Fruit fly (Drosophila melanogaster): ENCODE data around the gene Eip78C.
A peak's percentile ranks its signal among the peaks of the same experiment; 100 is the strongest.

The Eip78C gene

DNA sequence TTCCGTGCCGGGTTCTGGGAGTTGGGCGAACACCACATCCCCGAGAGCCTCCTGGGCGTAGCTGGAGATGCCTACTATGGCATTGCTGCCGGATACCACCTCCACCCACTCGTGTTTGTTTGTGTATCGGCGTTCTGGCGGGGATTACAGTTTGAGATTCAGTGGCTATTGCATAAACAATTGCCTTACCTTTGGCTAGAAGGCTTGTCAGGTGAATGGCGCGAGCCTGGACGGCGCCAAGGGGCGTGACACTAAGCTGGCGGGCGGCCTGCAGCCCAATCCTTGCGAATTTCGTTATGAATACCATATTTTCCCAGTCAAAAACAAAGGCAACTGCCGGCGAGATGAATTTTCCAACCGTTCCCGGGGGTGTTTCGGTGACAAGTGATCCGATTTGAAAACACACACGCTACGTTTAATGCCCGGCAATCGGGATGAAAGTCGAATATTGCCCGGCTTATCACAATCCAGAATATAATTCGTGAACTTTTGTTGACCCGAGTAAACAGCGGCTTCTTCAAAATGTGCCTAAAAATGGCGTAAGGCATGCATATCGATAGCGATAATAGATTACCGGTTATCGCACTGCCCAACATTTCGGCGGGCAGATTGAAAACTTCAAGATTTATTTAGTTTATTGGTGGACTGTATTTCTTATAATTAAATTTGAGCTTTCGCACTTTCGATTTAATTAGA lies 54.7 kb downstream of the Eip78C start, which contains the start of gene ppl (continued):
- no peak for TF ChIP-seq dmrt99B (tag; optimal IDR thresholded peaks at IDR 0.05)
- TF ChIP-seq CG2875 (GFP tag; optimal IDR thresholded peaks at IDR 0.05), result no peak
- peak; percentile 36 for TF ChIP-seq CG15696 (tag; optimal IDR thresholded peaks at IDR 0.05)
- no peak for TF ChIP-seq CG8281 (tag; optimal IDR thresholded peaks at IDR 0.05)
- TF ChIP-seq Camta (GFP tag; optimal IDR thresholded peaks at IDR 0.05), result no peak
- no peak for TF ChIP-seq CG7786 (GFP tag; optimal IDR thresholded peaks at IDR 0.05)
- TF ChIP-seq CG16863 (GFP tag; optimal IDR thresholded peaks at IDR 0.05), result no peak
- TF ChIP-seq ken (GFP tag; IDR thresholded peaks at IDR 0.05), result no peak
- no peak for TF ChIP-seq CG42726 (GFP tag; IDR thresholded peaks at IDR 0.05; ENCODE audit: partially characterized antibody)
- TF ChIP-seq Mad (GFP tag; optimal IDR thresholded peaks at IDR 0.05), result no peak
- no peak for TF ChIP-seq fd3F (GFP tag; optimal IDR thresholded peaks at IDR 0.05)
- no peak for TF ChIP-seq BtbVII (GFP tag; optimal IDR thresholded peaks at IDR 0.05)
- no peak for TF ChIP-seq CG9215 (GFP tag; IDR thresholded peaks at IDR 0.05)
- TF ChIP-seq gce (GFP tag; IDR thresholded peaks at IDR 0.05), result no peak
- no peak for TF ChIP-seq HHEX (GFP tag; optimal IDR thresholded peaks at IDR 0.05)
- peak; percentile 19 for TF ChIP-seq HmgZ (tag; optimal IDR thresholded peaks at IDR 0.05)
- no peak for TF ChIP-seq CG4854 (GFP tag; optimal IDR thresholded peaks at IDR 0.05)
- no peak for TF ChIP-seq Nf-YB (GFP tag; optimal IDR thresholded peaks at IDR 0.05)
- peak; percentile 91 for TF ChIP-seq Dp (GFP tag; optimal IDR thresholded peaks at IDR 0.05)
- TF ChIP-seq kay (GFP tag; optimal IDR thresholded peaks at IDR 0.05), result no peak
- TF ChIP-seq CG16815 (GFP tag; optimal IDR thresholded peaks at IDR 0.05), result no peak
- peak; percentile 21; the same call in 1 of the 2 replicates for TF ChIP-seq NFAT (GFP tag; IDR thresholded peaks at IDR 0.05)
- no peak for TF ChIP-seq pan (optimal IDR thresholded peaks at IDR 0.05)
- TF ChIP-seq pan (GFP tag; optimal IDR thresholded peaks at IDR 0.05 in 1 of 2, IDR thresholded peaks at IDR 0.05 in 1 of 2), result no peak
- TF ChIP-seq CG5953 (GFP tag; IDR thresholded peaks at IDR 0.05), result no peak
- TF ChIP-seq Deaf1 (tag; optimal IDR thresholded peaks at IDR 0.05), result peak; percentile 9
- TF ChIP-seq CG12219 (GFP tag; optimal IDR thresholded peaks at IDR 0.05), result no peak
- TF ChIP-seq CG4820 (GFP tag; optimal IDR thresholded peaks at IDR 0.05), result no peak
- peak; percentile 43 for TF ChIP-seq D (optimal IDR thresholded peaks at IDR 0.05)
- TF ChIP-seq D (GFP tag; optimal IDR thresholded peaks at IDR 0.05), result no peak
- TF ChIP-seq E2f1 (GFP tag; IDR thresholded peaks at IDR 0.05), result no peak
- TF ChIP-seq ranshi (GFP tag; IDR thresholded peaks at IDR 0.05), result no peak
- peak; percentile 64 for TF ChIP-seq CG1603 (tag; optimal IDR thresholded peaks at IDR 0.05)
- no peak for TF ChIP-seq stc (GFP tag; IDR thresholded peaks at IDR 0.05)
- TF ChIP-seq pnt (GFP tag; optimal IDR thresholded peaks at IDR 0.05), result no peak
- no peak for TF ChIP-seq Asciz (GFP tag; optimal IDR thresholded peaks at IDR 0.05)
- TF ChIP-seq Ptx1 (GFP tag; IDR thresholded peaks at IDR 0.05), result no peak
- no peak for TF ChIP-seq CG8924 (tag; optimal IDR thresholded peaks at IDR 0.05)
- no peak for TF ChIP-seq fd102C (GFP tag; optimal IDR thresholded peaks at IDR 0.05)
- no peak for TF ChIP-seq CG14014 (GFP tag; IDR thresholded peaks at IDR 0.05)
- no peak for TF ChIP-seq ac (GFP tag; optimal IDR thresholded peaks at IDR 0.05)
- TF ChIP-seq fd64A (GFP tag; optimal IDR thresholded peaks at IDR 0.05), result no peak
- no peak for TF ChIP-seq CG4360 (GFP tag; IDR thresholded peaks at IDR 0.05)
- TF ChIP-seq CG1792 (GFP tag; optimal IDR thresholded peaks at IDR 0.05), result no peak
- no peak for TF ChIP-seq ro (GFP tag; IDR thresholded peaks at IDR 0.05)
- no peak for TF ChIP-seq CG12104 (GFP tag; optimal IDR thresholded peaks at IDR 0.05)
- TF ChIP-seq E2f2 (GFP tag; IDR thresholded peaks at IDR 0.05), result peak; percentile 94
- TF ChIP-seq D19A (tag; optimal IDR thresholded peaks at IDR 0.05), result no peak
- TF ChIP-seq CG10543 (GFP tag; optimal IDR thresholded peaks at IDR 0.05), result peak; percentile 65
- no peak for TF ChIP-seq Ssrp (tag; optimal IDR thresholded peaks at IDR 0.05)
- TF ChIP-seq Gug (GFP tag; IDR thresholded peaks at IDR 0.05), result no peak

Measured in whole organism, embryonic.